Worm (Caenorhabditis elegans) whole organism, young adult: ENCODE measurements around the gene C05C12.5.

ENCODE experiments used
- B0019.2 ChIP-seq: fragments of 200-800 bp; sonication (Bioruptor generic); conservative IDR thresholded peaks from 2 replicates; pipeline ENCODE4 v1.3.6; 2022; ENCODE audit warnings: missing genetic modification reagents, missing genetic modification characterization, missing compliant biosample characterization
- B0035.1 ChIP-seq: sonication (generic microtip); optimal IDR thresholded peaks from 2 replicates; lab custom pipeline; 2016; ENCODE audit warnings: missing genetic modification characterization, mild to moderate bottlenecking, missing compliant biosample characterization, missing genotype, missing genetic modification reagents
- F22D6.2 ChIP-seq: sonication (generic microtip); optimal IDR thresholded peaks from 2 replicates; lab custom pipeline; 2016; ENCODE audit warnings: mild to moderate bottlenecking, missing genetic modification characterization, missing compliant biosample characterization
- F23B12.7 ChIP-seq: sonication (generic microtip); optimal IDR thresholded peaks from 2 replicates; lab custom pipeline; 2017; ENCODE audit warnings: missing genetic modification characterization, mild to moderate bottlenecking, missing compliant biosample characterization, antibody characterized with exemption, moderate library complexity; ENCODE audit not compliant: insufficient read depth
- F33H1.4 ChIP-seq: fragments of 200-800 bp; sonication (Bioruptor generic); IDR thresholded peaks from 2 replicates; pipeline ENCODE4 v1.3.6; 2022; ENCODE audit warnings: missing genetic modification reagents, missing genetic modification characterization, missing compliant biosample characterization
- F57A8.1 ChIP-seq: fragments of 200-800 bp; sonication (Bioruptor generic); optimal IDR thresholded peaks from 2 replicates; lab custom pipeline; 2018; ENCODE audit warnings: mild to moderate bottlenecking, missing genetic modification characterization, moderate library complexity, missing compliant biosample characterization
- F57C9.4 ChIP-seq: sonication (generic microtip); optimal IDR thresholded peaks from 2 replicates; lab custom pipeline; 2017; ENCODE audit warnings: mild to moderate bottlenecking, missing genetic modification characterization, missing compliant biosample characterization
- T07F8.4 ChIP-seq: sonication (generic microtip); optimal IDR thresholded peaks from 2 replicates; lab custom pipeline; 2016; ENCODE audit warnings: mild to moderate bottlenecking, missing genetic modification characterization, moderate library complexity, missing compliant biosample characterization
- Y53G8AR.9 ChIP-seq: fragments of 200-800 bp; sonication (Bioruptor generic); conservative IDR thresholded peaks from 2 replicates; pipeline ENCODE4 v1.3.6; 2022; ENCODE audit warnings: missing genetic modification reagents, missing genetic modification characterization, missing compliant biosample characterization
- aptf-3 ChIP-seq: fragments of 200-800 bp; sonication (Bioruptor generic); IDR thresholded peaks from 2 replicates; pipeline ENCODE4 v1.3.6; 2022; ENCODE audit warnings: missing genetic modification characterization, missing compliant biosample characterization
- athp-1 ChIP-seq: sonication (generic microtip); optimal IDR thresholded peaks from 2 replicates; lab custom pipeline; 2017; ENCODE audit warnings: mild to moderate bottlenecking, missing genetic modification characterization, missing compliant biosample characterization
- attf-5 ChIP-seq: fragments of 200-800 bp; sonication (Bioruptor generic); optimal IDR thresholded peaks from 2 replicates; lab custom pipeline; 2018; ENCODE audit warnings: mild to moderate bottlenecking, missing genetic modification characterization, missing compliant biosample characterization
- attf-6 ChIP-seq: fragments of 200-800 bp; sonication (Bioruptor generic); IDR thresholded peaks from 2 replicates; pipeline ENCODE4 v1.3.6; 2022; ENCODE audit warnings: missing genetic modification reagents, missing genetic modification characterization, missing compliant biosample characterization
- bed-1 ChIP-seq: fragments of 200-800 bp; sonication (Bioruptor generic); IDR thresholded peaks from 2 replicates; pipeline ENCODE4 v1.3.6; 2022; ENCODE audit warnings: missing genetic modification reagents, missing genetic modification characterization, missing compliant biosample characterization
- cebp-1 ChIP-seq, 2 experiments: fragments of 200-800 bp in 1 of 2; sonication (Bioruptor generic) in 1 of 2; sonication (generic microtip) in 1 of 2; IDR thresholded peaks in 1 of 2; optimal IDR thresholded peaks in 1 of 2; 2 replicates each; pipeline versions ENCODE4 v1.3.6 to Lab custom; 2017 to 2022; ENCODE audit warnings: missing compliant biosample characterization in 2 of 2, missing genetic modification characterization in 2 of 2, mild to moderate bottlenecking in 1 of 2, missing genetic modification reagents in 1 of 2, moderate library complexity in 1 of 2
- ceh-100 ChIP-seq: fragments of 200-800 bp; sonication (Bioruptor generic); IDR thresholded peaks from 2 replicates; pipeline ENCODE4 v1.3.6; 2022; ENCODE audit warnings: missing genetic modification reagents, missing genetic modification characterization, missing compliant biosample characterization
- ceh-27 ChIP-seq: fragments of 200-800 bp; sonication (Bioruptor generic); optimal IDR thresholded peaks from 2 replicates; lab custom pipeline; 2018; ENCODE audit warnings: mild to moderate bottlenecking, missing genetic modification characterization, moderate library complexity, missing compliant biosample characterization
- ceh-58 ChIP-seq: fragments of 200-800 bp; sonication (Bioruptor generic); IDR thresholded peaks from 2 replicates; pipeline ENCODE4 v1.3.6; 2022; ENCODE audit warnings: missing genetic modification characterization, missing compliant biosample characterization
- ceh-79 ChIP-seq: sonication (generic microtip); optimal IDR thresholded peaks from 2 replicates; lab custom pipeline; 2017; ENCODE audit warnings: mild to moderate bottlenecking, missing genetic modification characterization, missing compliant biosample characterization
- egl-18 ChIP-seq: fragments of 200-800 bp; sonication (Bioruptor generic); IDR thresholded peaks from 2 replicates; pipeline ENCODE4 v1.3.6; 2022; ENCODE audit warnings: missing genetic modification reagents, missing genetic modification characterization, missing compliant biosample characterization
- ets-4 ChIP-seq: fragments of 200-800 bp; sonication (Bioruptor generic); optimal IDR thresholded peaks from 2 replicates; lab custom pipeline; 2018; ENCODE audit warnings: mild to moderate bottlenecking, missing genetic modification characterization, missing compliant biosample characterization
- fkh-3 ChIP-seq: sonication (generic microtip); optimal IDR thresholded peaks from 2 replicates; lab custom pipeline; 2016; ENCODE audit warnings: mild to moderate bottlenecking, missing genetic modification characterization, missing compliant biosample characterization
- lag-1 ChIP-seq: fragments of 200-800 bp; sonication (Bioruptor generic); IDR thresholded peaks from 2 replicates; pipeline ENCODE4 v1.3.6; 2022; ENCODE audit warnings: missing genetic modification reagents, missing genetic modification characterization, missing compliant biosample characterization
- lin-26 ChIP-seq: fragments of 200-800 bp; sonication (Bioruptor generic); IDR thresholded peaks from 2 replicates; pipeline ENCODE4 v1.3.6; 2022; ENCODE audit warnings: missing genetic modification reagents, missing genetic modification characterization, missing compliant biosample characterization
- lin-35 ChIP-seq, 3 experiments: fragments of 150-350 bp in 2 of 3; sonication (generic microtip) in 1 of 3; optimal IDR thresholded peaks; 2 replicates each; lab custom pipeline; 2014 to 2018; ENCODE audit warnings: missing biosample characterization in 3 of 3, missing genetic modification characterization in 3 of 3, missing genetic modification reagents in 3 of 3
- lin-40 ChIP-seq: sonication (generic microtip); optimal IDR thresholded peaks from 2 replicates; lab custom pipeline; 2016; ENCODE audit warnings: missing genetic modification characterization, mild to moderate bottlenecking, missing compliant biosample characterization, missing genotype, missing genetic modification reagents
- lin-54 ChIP-seq: fragments of 200-800 bp; sonication (Bioruptor generic); optimal IDR thresholded peaks from 2 replicates; lab custom pipeline; 2018; ENCODE audit warnings: mild to moderate bottlenecking, missing genetic modification characterization, missing compliant biosample characterization
- lsl-1 ChIP-seq: fragments of 200-800 bp; sonication (Bioruptor generic); optimal IDR thresholded peaks from 2 replicates; lab custom pipeline; 2018; ENCODE audit warnings: mild to moderate bottlenecking, missing genetic modification characterization, moderate library complexity, missing compliant biosample characterization
- lsy-27 ChIP-seq: sonication (generic microtip); optimal IDR thresholded peaks from 2 replicates; lab custom pipeline; 2017; ENCODE audit warnings: missing genetic modification characterization, mild to moderate bottlenecking, missing compliant biosample characterization, antibody characterized with exemption, missing genotype, borderline replicate concordance; ENCODE audit not compliant: insufficient read depth
- madf-10 ChIP-seq: sonication (generic microtip); optimal IDR thresholded peaks from 2 replicates; lab custom pipeline; 2016; ENCODE audit warnings: mild to moderate bottlenecking, missing genetic modification characterization, missing compliant biosample characterization
- mcd-1 ChIP-seq: fragments of 200-800 bp; sonication (Bioruptor generic); IDR thresholded peaks from 2 replicates; pipeline ENCODE4 v1.3.6; 2022; ENCODE audit warnings: missing genetic modification reagents, missing genetic modification characterization, missing compliant biosample characterization
- nfya-1 ChIP-seq: sonication (generic microtip); optimal IDR thresholded peaks from 2 replicates; lab custom pipeline; 2017; ENCODE audit warnings: antibody characterized with exemption, missing compliant biosample characterization, missing genetic modification characterization, borderline replicate concordance; ENCODE audit not compliant: insufficient read depth
- nhr-120 ChIP-seq: fragments of 200-800 bp; sonication (Bioruptor generic); IDR thresholded peaks from 2 replicates; pipeline ENCODE4 v1.3.6; 2022; ENCODE audit warnings: missing genetic modification characterization, missing compliant biosample characterization
- nhr-80 ChIP-seq: sonication (generic microtip); optimal IDR thresholded peaks from 2 replicates; lab custom pipeline; 2016; ENCODE audit warnings: missing genetic modification characterization, missing compliant biosample characterization
- nhr-90 ChIP-seq: sonication (generic microtip); optimal IDR thresholded peaks from 2 replicates; lab custom pipeline; 2016; ENCODE audit warnings: missing genotype, mild to moderate bottlenecking, missing genetic modification characterization, missing compliant biosample characterization
- pbrm-1 ChIP-seq: fragments of 200-800 bp; sonication (Bioruptor generic); IDR thresholded peaks from 2 replicates; pipeline ENCODE4 v1.3.6; 2022; ENCODE audit warnings: missing genetic modification reagents, missing genetic modification characterization, missing compliant biosample characterization
- rcor-1 ChIP-seq: fragments of 200-800 bp; sonication (Bioruptor generic); IDR thresholded peaks from 2 replicates; pipeline ENCODE4 v1.3.6; 2022; ENCODE audit warnings: missing genetic modification reagents, missing genetic modification characterization, missing compliant biosample characterization
- rec-8 ChIP-seq, 2 experiments: sonication (generic microtip); optimal IDR thresholded peaks; 2 replicates each; lab custom pipeline; 2016; ENCODE audit warnings: mild to moderate bottlenecking in 2 of 2, missing genetic modification characterization in 2 of 2, missing genetic modification reagents in 2 of 2, missing genotype in 2 of 2, missing biosample characterization in 1 of 2, missing compliant biosample characterization in 1 of 2, moderate library complexity in 1 of 2
- sdz-38 ChIP-seq: sonication (generic microtip); optimal IDR thresholded peaks from 2 replicates; lab custom pipeline; 2016; ENCODE audit warnings: missing genotype, missing genetic modification characterization, missing compliant biosample characterization
- snpc-4 ChIP-seq, 5 experiments: fragments of 150-350 bp in 1 of 5; sonication (generic microtip) in 4 of 5; optimal IDR thresholded peaks; 2 replicates each; lab custom pipeline; 2014 to 2018; ENCODE audit warnings: missing genetic modification characterization in 5 of 5, missing biosample characterization in 3 of 5, antibody characterized with exemption in 2 of 5, mild to moderate bottlenecking in 2 of 5, missing compliant biosample characterization in 2 of 5, missing genotype in 2 of 5, moderate library complexity in 2 of 5, missing genetic modification reagents in 1 of 5
- tbp1 ChIP-seq: fragments of 200-800 bp; sonication (Bioruptor generic); optimal IDR thresholded peaks from 2 replicates; lab custom pipeline; 2018; ENCODE audit warnings: mild to moderate bottlenecking, missing genetic modification characterization, missing compliant biosample characterization
- tlf-1 ChIP-seq: fragments of 200-800 bp; sonication (Bioruptor generic); optimal IDR thresholded peaks from 2 replicates; lab custom pipeline; 2018; ENCODE audit warnings: mild to moderate bottlenecking, missing genetic modification characterization, missing compliant biosample characterization
- xnd-1 ChIP-seq: sonication (generic microtip); optimal IDR thresholded peaks from 2 replicates; lab custom pipeline; 2016; ENCODE audit warnings: missing genotype, missing genetic modification reagents, missing genetic modification characterization, missing compliant biosample characterization
- ztf-26 ChIP-seq: sonication (generic microtip); optimal IDR thresholded peaks from 2 replicates; lab custom pipeline; 2017; ENCODE audit warnings: missing genetic modification characterization, missing compliant biosample characterization

The C05C12.5 gene

DNA sequence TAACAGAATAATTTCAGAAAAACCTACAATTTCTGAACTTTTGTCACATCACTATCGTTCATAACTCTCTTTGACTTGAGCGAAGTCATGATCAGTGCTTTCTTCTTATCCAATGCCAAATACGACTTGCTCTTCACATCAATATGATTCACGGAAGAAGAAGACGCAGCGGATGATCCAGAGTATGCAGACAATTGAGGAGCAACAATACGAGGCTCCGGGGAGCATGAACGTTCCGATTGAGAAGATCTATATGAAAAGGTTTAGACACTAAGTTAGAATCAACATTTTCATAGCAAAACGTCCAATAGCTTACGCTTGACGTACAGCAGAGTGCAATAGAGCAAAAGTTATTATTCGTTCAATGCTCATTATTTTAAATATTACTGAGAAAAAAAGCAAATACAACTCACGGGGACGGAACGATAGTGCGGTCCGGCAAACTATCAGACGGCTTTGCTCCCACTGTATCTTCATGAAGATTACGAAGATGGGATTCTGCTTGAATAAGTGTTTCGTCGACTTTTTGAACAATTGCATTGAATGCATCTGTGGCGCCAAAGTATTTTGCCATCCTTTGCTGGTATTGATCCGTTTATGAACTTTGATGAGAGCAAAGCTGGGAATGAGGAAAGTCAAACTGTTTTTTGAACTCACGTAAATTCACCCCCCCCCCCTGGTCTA lies at the start of gene C05C12.5:
Gene C05C12.5 (minus strand): TSS at position 642 of the 684 bp plus-strand sequence.
- no peak for TF ChIP-seq attf-6 (GFP tag; lab: Robert Waterston, UW)
- no peak for TF ChIP-seq snpc-4 (GFP tag; optimal IDR thresholded peaks at IDR 0.05; lab: Kevin White, UChicago)
- TF ChIP-seq snpc-4 (tag; optimal IDR thresholded peaks at IDR 0.05; lab: Kevin White, UChicago): no peak
- no peak for TF ChIP-seq egl-18 (GFP tag; lab: Robert Waterston, UW)
- TF ChIP-seq nhr-80 (tag; lab: Kevin White, UChicago): no peak
- TF ChIP-seq tlf-1 (GFP tag; lab: Kevin White, UChicago): no peak
- TF ChIP-seq ceh-58 (GFP tag; lab: Robert Waterston, UW): no peak
- TF ChIP-seq lsl-1: no peak
- no peak for TF ChIP-seq athp-1
- TF ChIP-seq rec-8 (tag; optimal IDR thresholded peaks at IDR 0.05; lab: Kevin White, UChicago): no peak

DNA sequence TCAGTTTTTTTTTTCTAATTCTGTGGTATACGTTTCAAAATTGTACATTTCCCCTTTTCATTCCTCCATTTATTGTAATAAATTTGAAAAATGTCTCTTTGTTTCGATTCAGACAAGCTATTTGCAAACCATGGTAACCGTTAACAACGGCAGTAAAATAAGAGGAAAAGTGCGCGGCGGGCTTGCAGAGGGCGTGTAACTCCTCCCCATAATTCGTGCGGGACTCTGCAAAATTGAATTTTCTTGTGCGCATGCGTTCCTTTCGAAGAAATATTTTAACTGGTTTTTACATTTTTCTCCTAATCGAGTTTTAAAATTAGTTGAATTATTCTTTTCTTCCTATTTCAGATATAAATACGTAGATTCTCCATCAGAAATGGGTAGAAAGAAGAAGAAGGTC lies 49.6 kb upstream of the C05C12.5 start, which contains the start of gene znf-207:
Gene znf-207 (plus strand): TSS at position 349 of the 400 bp plus-strand sequence.
- TF ChIP-seq F22D6.2 (tag; lab: Kevin White, UChicago) (no peak), nhr-90 (tag; lab: Kevin White, UChicago) (no peak), pbrm-1 (no peak), nhr-80 (tag; lab: Kevin White, UChicago) (peak; percentile 6), attf-5 (peak; percentile 49), B0019.2 (GFP tag; lab: Robert Waterston, UW) (no peak), ztf-26 (no peak), lsy-27 (no peak), bed-1 (GFP tag; lab: Robert Waterston, UW) (no peak), Y53G8AR.9 (no peak), lin-35 (GFP tag; optimal IDR thresholded peaks at IDR 0.05; lab: Kevin White, UChicago) (peak in 1 of 3 experiments; percentile 25), F57C9.4 (tag; lab: Kevin White, UChicago) (no peak), cebp-1 (GFP tag; IDR thresholded peaks at IDR 0.05; lab: Robert Waterston, UW) (no peak), cebp-1 (tag; optimal IDR thresholded peaks at IDR 0.05; lab: Kevin White, UChicago) (peak; percentile 44), ceh-79 (tag; lab: Kevin White, UChicago) (no peak), xnd-1 (tag; lab: Kevin White, UChicago) (no peak), ceh-100 (GFP tag; lab: Robert Waterston, UW) (peak; percentile 43), madf-10 (no peak), ets-4 (GFP tag; lab: Kevin White, UChicago) (no peak), ceh-27 (GFP tag; lab: Kevin White, UChicago) (no peak), F23B12.7 (tag; lab: Kevin White, UChicago) (peak; percentile 49), rcor-1 (GFP tag; lab: Robert Waterston, UW) (no peak), mcd-1 (0 out of 2 replicates have a peak, but pooled peaks have one; percentile 21)

DNA sequence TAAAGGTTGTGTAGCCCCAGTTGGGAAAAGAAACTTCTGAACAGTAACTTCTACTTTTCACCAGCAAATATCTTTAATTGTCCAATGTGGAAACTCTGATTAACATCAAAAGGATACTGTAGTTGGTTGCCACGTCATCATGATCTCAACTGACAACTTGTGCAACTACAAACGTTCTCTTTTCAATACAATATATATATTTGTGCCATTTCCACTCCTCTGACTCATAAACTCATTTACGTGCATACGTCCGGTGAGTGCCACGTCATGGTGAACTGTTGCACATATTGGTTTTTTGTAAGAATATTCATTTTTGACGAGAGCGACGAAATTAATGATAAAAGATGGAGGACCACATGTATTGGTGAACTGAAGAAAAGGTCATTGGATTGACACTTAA lies 46.8 kb upstream of the C05C12.5 start:
- TF ChIP-seq nfya-1 (tag; lab: Kevin White, UChicago) (no peak), F57A8.1 (GFP tag; lab: Kevin White, UChicago) (no peak), ceh-79 (tag; lab: Kevin White, UChicago) (no peak), T07F8.4 (tag; lab: Kevin White, UChicago) (no peak), F33H1.4 (no peak), lin-26 (GFP tag; lab: Robert Waterston, UW) (no peak), sdz-38 (no peak), tbp1 (no peak), lsy-27 (no peak), lin-40 (tag; lab: Kevin White, UChicago) (no peak), lin-54 (GFP tag; lab: Kevin White, UChicago) (no peak), lsl-1 (no peak), fkh-3 (tag; lab: Kevin White, UChicago) (no peak), aptf-3 (no peak), lag-1 (GFP tag; lab: Robert Waterston, UW) (no peak), nhr-120 (GFP tag; lab: Robert Waterston, UW) (no peak), B0035.1 (no peak)
